Worm (Caenorhabditis elegans) whole organism, late embryonic: ENCODE measurements around the gene col-3.
A peak's percentile ranks its signal among the peaks of the same experiment; 100 is the strongest.

Experiments used
- C08G9.2 ChIP-seq: sonication (generic microtip); optimal IDR thresholded peaks from 2 replicates; lab custom pipeline; 2016; ENCODE audit warnings: mild to moderate bottlenecking, missing genetic modification characterization, moderate library complexity, missing compliant biosample characterization
- K02D7.2 ChIP-seq: sonication (generic microtip); optimal IDR thresholded peaks from 2 replicates; lab custom pipeline; 2017; ENCODE audit warnings: mild to moderate bottlenecking, missing genetic modification characterization, missing compliant biosample characterization
- K09A11.1 ChIP-seq: sonication (generic microtip); optimal IDR thresholded peaks from 2 replicates; lab custom pipeline; 2017; ENCODE audit warnings: antibody characterized with exemption, mild to moderate bottlenecking, missing genetic modification characterization, missing compliant biosample characterization; ENCODE audit not compliant: insufficient read depth
- T23F11.4 ChIP-seq: fragments of 200-800 bp; sonication (Bioruptor generic); optimal IDR thresholded peaks from 2 replicates; lab custom pipeline; 2018; ENCODE audit warnings: mild to moderate bottlenecking, missing genetic modification characterization, missing compliant biosample characterization
- ama-1 ChIP-seq: fragments of 150-350 bp; optimal IDR thresholded peaks from 2 replicates; lab custom pipeline; 2014
- ceh-18 ChIP-seq: sonication (generic microtip); optimal IDR thresholded peaks from 2 replicates; lab custom pipeline; 2016; ENCODE audit warnings: missing genetic modification characterization, missing compliant biosample characterization
- ceh-2 ChIP-seq: sonication (generic microtip); optimal IDR thresholded peaks from 2 replicates; lab custom pipeline; 2016; ENCODE audit warnings: missing genotype, missing genetic modification characterization, missing compliant biosample characterization
- ceh-24 ChIP-seq: sonication (generic microtip); optimal IDR thresholded peaks from 2 replicates; lab custom pipeline; 2016; ENCODE audit warnings: mild to moderate bottlenecking, missing genetic modification characterization, missing compliant biosample characterization
- ceh-45 ChIP-seq: fragments of 200-800 bp; sonication (Bioruptor generic); IDR thresholded peaks from 2 replicates; pipeline ENCODE4 v1.3.6; 2022; ENCODE audit warnings: missing genetic modification reagents, missing genetic modification characterization, missing compliant biosample characterization
- ceh-48 ChIP-seq: sonication (generic microtip); optimal IDR thresholded peaks from 2 replicates; lab custom pipeline; 2016; ENCODE audit warnings: missing genetic modification characterization, inconsistent platforms, missing compliant biosample characterization
- ceh-9 ChIP-seq: sonication (generic microtip); optimal IDR thresholded peaks from 2 replicates; lab custom pipeline; 2016; ENCODE audit warnings: mild to moderate bottlenecking, missing genetic modification characterization, inconsistent platforms, missing compliant biosample characterization
- elt-2 ChIP-seq: sonication (generic microtip); optimal IDR thresholded peaks from 2 replicates; lab custom pipeline; 2016; ENCODE audit warnings: missing genetic modification reagents, missing genetic modification characterization, missing compliant biosample characterization
- ets-4 ChIP-seq: sonication (generic microtip); optimal IDR thresholded peaks from 2 replicates; lab custom pipeline; 2016; ENCODE audit warnings: missing genetic modification characterization, missing compliant biosample characterization
- fax-1 ChIP-seq: sonication (generic microtip); optimal IDR thresholded peaks from 2 replicates; lab custom pipeline; 2016; ENCODE audit warnings: missing genotype, missing genetic modification characterization, missing compliant biosample characterization
- fkh-6 ChIP-seq: sonication (generic microtip); optimal IDR thresholded peaks from 2 replicates; lab custom pipeline; 2016; ENCODE audit warnings: missing genetic modification characterization, missing compliant biosample characterization
- hlh-15 ChIP-seq: sonication (generic microtip); optimal IDR thresholded peaks from 2 replicates; lab custom pipeline; 2016; ENCODE audit warnings: missing genetic modification characterization, missing compliant biosample characterization
- hlh-6 ChIP-seq: sonication (generic microtip); optimal IDR thresholded peaks from 2 replicates; lab custom pipeline; 2016; ENCODE audit warnings: missing genotype, missing genetic modification characterization, missing compliant biosample characterization
- hlh-8 ChIP-seq: sonication (generic microtip); optimal IDR thresholded peaks from 2 replicates; lab custom pipeline; 2016; ENCODE audit warnings: missing genotype, missing genetic modification characterization, missing compliant biosample characterization
- mec-3 ChIP-seq: sonication (generic microtip); optimal IDR thresholded peaks from 2 replicates; lab custom pipeline; 2016; ENCODE audit warnings: borderline replicate concordance, missing genetic modification characterization, missing compliant biosample characterization
- nfya-1 ChIP-seq: sonication (generic microtip); optimal IDR thresholded peaks from 2 replicates; lab custom pipeline; 2017; ENCODE audit warnings: missing genetic modification characterization, mild to moderate bottlenecking, missing compliant biosample characterization, antibody characterized with exemption, moderate library complexity
- nhr-11 ChIP-seq: fragments of 150-350 bp; optimal IDR thresholded peaks from 2 replicates; lab custom pipeline; 2014; ENCODE audit warnings: missing biosample characterization, missing genetic modification characterization
- npax-4 ChIP-seq: sonication (generic microtip); optimal IDR thresholded peaks from 2 replicates; lab custom pipeline; 2016; ENCODE audit warnings: missing genetic modification characterization, missing compliant biosample characterization
- pag-3 ChIP-seq: sonication (generic microtip); optimal IDR thresholded peaks from 2 replicates; lab custom pipeline; 2016; ENCODE audit warnings: missing compliant biosample characterization, missing genetic modification characterization, borderline replicate concordance
- pha-2 ChIP-seq: sonication (generic microtip); optimal IDR thresholded peaks from 2 replicates; lab custom pipeline; 2017; ENCODE audit warnings: mild to moderate bottlenecking, missing genetic modification characterization, missing compliant biosample characterization
- pha-4 ChIP-seq: fragments of 150-350 bp; optimal IDR thresholded peaks from 2 replicates; lab custom pipeline; 2018; ENCODE audit warnings: missing biosample characterization, missing genetic modification reagents, missing genetic modification characterization
- pros-1 ChIP-seq: fragments of 150-350 bp; optimal IDR thresholded peaks from 2 replicates; lab custom pipeline; 2014; ENCODE audit warnings: missing biosample characterization, missing genetic modification reagents, missing genetic modification characterization
- rnt-1 ChIP-seq: sonication (generic microtip); optimal IDR thresholded peaks from 2 replicates; lab custom pipeline; 2016; ENCODE audit warnings: missing genetic modification characterization, missing compliant biosample characterization
- sdc-2 ChIP-seq: sonication (generic microtip); optimal IDR thresholded peaks from 2 replicates; lab custom pipeline; 2016; ENCODE audit warnings: missing genotype, missing genetic modification characterization, missing compliant biosample characterization
- syd-9 ChIP-seq: sonication (generic microtip); optimal IDR thresholded peaks from 2 replicates; lab custom pipeline; 2016; ENCODE audit warnings: mild to moderate bottlenecking, missing genetic modification characterization, moderate library complexity, missing compliant biosample characterization
- tbx-7 ChIP-seq: sonication (generic microtip); optimal IDR thresholded peaks from 2 replicates; lab custom pipeline; 2016; ENCODE audit warnings: missing genotype, missing genetic modification characterization, missing compliant biosample characterization
- unc-3 ChIP-seq, 2 experiments: fragments of 200-800 bp in 1 of 2; sonication (Bioruptor generic) in 1 of 2; sonication (generic microtip) in 1 of 2; conservative IDR thresholded peaks in 1 of 2; optimal IDR thresholded peaks in 1 of 2; 2 replicates each; pipeline versions ENCODE4 v1.3.6 to Lab custom; 2016 to 2022; ENCODE audit warnings: missing compliant biosample characterization in 2 of 2, missing genetic modification characterization in 2 of 2, missing genetic modification reagents in 1 of 2
- unc-55 ChIP-seq: sonication (generic microtip); optimal IDR thresholded peaks from 2 replicates; lab custom pipeline; 2017; ENCODE audit warnings: missing biosample characterization, missing genetic modification reagents, missing genetic modification characterization

Gene col-3

DNA sequence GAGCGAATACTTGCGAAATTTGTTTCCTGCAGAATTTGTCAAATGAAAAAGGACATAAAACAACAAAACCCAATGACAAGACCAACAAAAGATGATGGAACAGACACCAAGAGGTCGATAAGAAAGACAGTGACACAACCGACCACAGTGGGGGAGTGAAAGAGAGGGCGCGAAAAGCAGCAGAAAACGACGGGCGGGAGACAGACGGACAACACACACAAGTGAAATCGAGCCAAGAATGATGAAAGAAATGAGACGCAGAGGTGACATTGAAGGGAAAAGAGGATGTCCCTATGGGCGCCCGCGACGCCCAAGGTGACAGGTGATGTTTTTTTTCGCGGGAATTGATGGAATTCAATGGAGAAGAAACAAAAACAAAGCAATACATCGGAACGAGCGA, 41.5 kb downstream of the col-3 start:
- TF ChIP-seq ceh-9 (tag; lab: Kevin White, UChicago), result no peak
- peak; percentile 45 for TF ChIP-seq hlh-6 (tag; lab: Kevin White, UChicago)
- no peak for TF ChIP-seq pros-1
- peak; percentile 24 for TF ChIP-seq rnt-1 (tag; lab: Kevin White, UChicago)
- peak; percentile 78 for TF ChIP-seq unc-55
- TF ChIP-seq ceh-18, result peak; percentile 72
- TF ChIP-seq nfya-1 (tag; lab: Kevin White, UChicago), result peak; percentile 5

DNA sequence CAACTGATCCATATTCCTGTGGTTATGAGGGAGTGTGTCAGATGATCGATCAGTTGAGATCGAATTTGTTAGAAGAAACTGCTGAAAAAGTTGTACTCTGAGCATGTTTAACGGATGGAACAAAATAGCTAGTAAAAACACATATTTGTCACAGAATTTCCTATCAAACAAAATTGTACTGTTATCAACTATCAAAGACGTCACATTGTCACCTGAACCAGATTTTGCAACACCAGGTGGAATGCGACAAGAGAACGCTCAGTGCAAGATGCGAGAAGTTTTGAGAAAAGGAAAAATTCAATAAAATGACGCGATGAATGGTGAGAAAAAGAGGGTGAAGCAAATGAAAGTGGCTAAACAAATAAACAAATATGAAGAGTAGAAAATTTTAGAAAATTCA, 43.0 kb downstream of the col-3 start:
- no peak for TF ChIP-seq ama-1 (lab: Kevin White, UChicago)
- TF ChIP-seq ets-4 (tag; lab: Kevin White, UChicago), result no peak
- no peak for TF ChIP-seq K09A11.1 (tag; lab: Kevin White, UChicago)
- no peak for TF ChIP-seq tbx-7 (tag; lab: Kevin White, UChicago)
- no peak for TF ChIP-seq hlh-15
- TF ChIP-seq unc-3 (GFP tag; conservative IDR thresholded peaks at IDR 0.05; lab: Robert Waterston, UW), result no peak
- no peak for TF ChIP-seq unc-3 (tag; optimal IDR thresholded peaks at IDR 0.05; lab: Kevin White, UChicago)
- TF ChIP-seq pag-3, result no peak
- TF ChIP-seq ceh-9 (tag; lab: Kevin White, UChicago), result no peak
- TF ChIP-seq fkh-6 (tag; lab: Kevin White, UChicago), result no peak
- no peak for TF ChIP-seq sdc-2 (tag; lab: Kevin White, UChicago)
- TF ChIP-seq K02D7.2 (tag; lab: Kevin White, UChicago), result no peak
- no peak for TF ChIP-seq pros-1
- TF ChIP-seq, all 69 proteins: peak for 0

DNA sequence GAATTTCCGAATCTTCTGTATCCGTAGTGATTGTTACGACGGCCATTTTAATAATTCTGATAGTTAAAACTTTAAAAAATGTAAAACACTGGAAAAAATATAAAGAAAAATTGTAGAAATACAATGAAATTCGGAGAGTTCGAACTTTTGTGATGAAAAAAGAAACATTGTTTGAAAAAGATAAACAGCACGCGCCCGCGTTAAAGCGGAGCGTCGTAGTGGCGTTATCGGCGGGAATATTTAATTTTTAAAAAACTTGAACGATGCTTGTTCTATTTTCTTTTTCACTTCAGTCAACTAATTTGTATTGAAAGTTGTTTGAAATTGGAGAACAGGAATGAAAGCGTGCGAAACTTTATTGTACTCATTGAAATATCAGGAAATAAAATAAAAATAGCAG, 45.0 kb downstream of the col-3 start, which contains the start of gene npp-23:
Gene npp-23, minus strand, starts transcription at position 56 of the 400 bp plus-strand sequence.
- TF ChIP-seq ceh-45 (GFP tag; lab: Robert Waterston, UW), result no peak
- no peak for TF ChIP-seq pha-4 (tag; lab: Kevin White, UChicago)
- peak; percentile 7 for TF ChIP-seq elt-2
- TF ChIP-seq nfya-1 (tag; lab: Kevin White, UChicago), result peak; percentile 13
- TF ChIP-seq ceh-2 (tag; lab: Kevin White, UChicago), result no peak
- no peak for TF ChIP-seq C08G9.2 (tag; lab: Kevin White, UChicago)
- TF ChIP-seq pros-1, result no peak
- TF ChIP-seq K02D7.2 (tag; lab: Kevin White, UChicago), result no peak
- TF ChIP-seq, all 69 proteins: peak for 2

DNA sequence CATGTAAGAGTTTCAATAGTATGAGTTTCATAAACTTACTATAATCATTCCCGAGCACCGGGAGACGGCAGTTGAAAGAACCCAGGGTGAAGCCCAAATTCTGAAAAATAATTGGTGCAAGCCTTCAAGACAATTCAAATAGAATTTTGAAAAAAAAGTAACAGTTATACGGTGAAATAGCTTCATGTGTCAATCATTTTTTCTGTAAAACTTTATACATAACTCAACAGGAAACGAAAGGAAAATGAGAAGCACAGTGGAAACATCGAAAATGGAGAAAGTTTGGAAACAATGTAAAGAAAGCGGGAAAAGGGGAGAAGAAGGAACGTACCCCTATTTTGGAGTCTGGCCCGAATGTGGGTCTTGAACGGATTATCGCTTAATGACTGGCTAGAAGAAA, 48.4 kb downstream of the col-3 start, which contains the start of gene C09G9.3:
Gene C09G9.3, minus strand, starts transcription at position 101 of the 400 bp plus-strand sequence.
- TF ChIP-seq ceh-48 (no peak), pros-1 (no peak), hlh-8 (no peak), npax-4 (tag; lab: Kevin White, UChicago) (no peak), unc-3 (GFP tag; conservative IDR thresholded peaks at IDR 0.05; lab: Robert Waterston, UW) (no peak), unc-3 (tag; optimal IDR thresholded peaks at IDR 0.05; lab: Kevin White, UChicago) (no peak)

DNA sequence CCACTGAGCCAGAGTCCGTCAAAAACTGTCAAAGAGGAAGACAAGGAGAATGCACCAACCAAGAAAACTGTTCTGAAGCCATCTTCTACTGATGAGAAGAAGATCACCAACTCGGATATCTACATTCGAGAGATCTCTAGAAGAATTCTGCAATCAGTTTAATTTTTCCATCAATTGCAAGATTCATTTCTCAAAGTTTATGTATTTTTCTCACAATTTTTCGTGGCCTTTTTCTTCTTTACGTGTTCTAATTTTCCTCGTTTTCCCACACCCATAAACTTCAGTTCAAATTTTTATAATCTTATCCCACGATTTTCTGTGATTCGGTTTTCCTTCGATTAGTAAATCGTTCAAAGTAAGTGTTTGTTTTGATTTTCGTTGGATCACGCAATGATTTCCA, 49.3 kb downstream of the col-3 start, which contains the start of gene hdl-2:
Gene hdl-2, plus strand, starts transcription at position 301 of the 400 bp plus-strand sequence.
- TF ChIP-seq nhr-11 (tag; lab: Kevin White, UChicago) (no peak), fax-1 (tag; lab: Kevin White, UChicago) (no peak), T23F11.4 (GFP tag; lab: Kevin White, UChicago) (no peak), tbx-7 (tag; lab: Kevin White, UChicago) (no peak), ceh-24 (tag; lab: Kevin White, UChicago) (no peak), mec-3 (no peak), ceh-2 (tag; lab: Kevin White, UChicago) (no peak), syd-9 (tag; lab: Kevin White, UChicago) (no peak), pha-2 (tag; lab: Kevin White, UChicago) (no peak)
